Fruit fly (Drosophila melanogaster): ENCODE data around the gene Pde1c.

Pde1c gene

dm6 chr2L:11836943-11837342 lies 91.4 kb downstream of the Pde1c start, which contains the start of gene Sfp33A4:
TSS of gene Sfp33A4 (plus strand) at chr2L:11837243.
- TF ChIP-seq jim (GFP tag; optimal IDR thresholded peaks at IDR 0.05): no peak
- no peak for TF ChIP-seq CG32264 (GFP tag; optimal IDR thresholded peaks at IDR 0.05)
- TF ChIP-seq Jra (GFP tag; optimal IDR thresholded peaks at IDR 0.05): no peak

dm6 chr2L:11834308-11834707 lies 94.1 kb downstream of the Pde1c start, which contains the start of gene CG45012:
TSS of gene CG45012 (plus strand) at chr2L:11834608.
- TF ChIP-seq N (GFP tag; optimal IDR thresholded peaks at IDR 0.05) (no peak), psq (GFP tag; optimal IDR thresholded peaks at IDR 0.05) (no peak), ey (GFP tag; optimal IDR thresholded peaks at IDR 0.05) (no peak), rgr (GFP tag; optimal IDR thresholded peaks at IDR 0.05) (no peak), foxo (GFP tag; optimal IDR thresholded peaks at IDR 0.05) (no peak), jim (GFP tag; optimal IDR thresholded peaks at IDR 0.05) (no peak), Hr78 (GFP tag; optimal IDR thresholded peaks at IDR 0.05) (no peak), Rel (GFP tag; optimal IDR thresholded peaks at IDR 0.05) (no peak), Rel (tag; optimal IDR thresholded peaks at IDR 0.05) (no peak), Abd-B (GFP tag; optimal IDR thresholded peaks at IDR 0.05) (no peak), dsf (GFP tag; optimal IDR thresholded peaks at IDR 0.05; ENCODE audit: borderline replicate concordance) (no peak), brk (GFP tag; optimal IDR thresholded peaks at IDR 0.05) (no peak)

- TF ChIP-seq fru (GFP tag; optimal IDR thresholded peaks at IDR 0.05) (no peak), usp (GFP tag; optimal IDR thresholded peaks at IDR 0.05) (no peak), ey (GFP tag; optimal IDR thresholded peaks at IDR 0.05) (no peak), Hr83 (GFP tag; optimal IDR thresholded peaks at IDR 0.05; ENCODE audit: poor library complexity, severe bottlenecking) (no peak), sage (GFP tag; optimal IDR thresholded peaks at IDR 0.05) (no peak), OdsH (GFP tag; optimal IDR thresholded peaks at IDR 0.05) (no peak), CrebA (GFP tag; optimal IDR thresholded peaks at IDR 0.05; ENCODE audit: borderline replicate concordance) (no peak), Abd-B (GFP tag; optimal IDR thresholded peaks at IDR 0.05) (no peak), dsf (GFP tag; optimal IDR thresholded peaks at IDR 0.05; ENCODE audit: borderline replicate concordance) (no peak), Mio (GFP tag; optimal IDR thresholded peaks at IDR 0.05) (no peak), Hnf4 (GFP tag; optimal IDR thresholded peaks at IDR 0.05) (no peak), dmrt93B (GFP tag; optimal IDR thresholded peaks at IDR 0.05) (no peak), jim (GFP tag; optimal IDR thresholded peaks at IDR 0.05) (no peak), h (GFP tag; optimal IDR thresholded peaks at IDR 0.05) (no peak), sv (GFP tag; optimal IDR thresholded peaks at IDR 0.05) (no peak), psq (GFP tag; optimal IDR thresholded peaks at IDR 0.05) (no peak), Jra (GFP tag; optimal IDR thresholded peaks at IDR 0.05) (no peak), Vsx2 (GFP tag; optimal IDR thresholded peaks at IDR 0.05; ENCODE audit: partially characterized antibody) (no peak)
Measured at dm6 chr2L:11833786-11834185, 94.6 kb downstream of the Pde1c start, which contains the start of gene CG45011. TSS of gene CG45011 (plus strand) at chr2L:11834086.

DNA sequence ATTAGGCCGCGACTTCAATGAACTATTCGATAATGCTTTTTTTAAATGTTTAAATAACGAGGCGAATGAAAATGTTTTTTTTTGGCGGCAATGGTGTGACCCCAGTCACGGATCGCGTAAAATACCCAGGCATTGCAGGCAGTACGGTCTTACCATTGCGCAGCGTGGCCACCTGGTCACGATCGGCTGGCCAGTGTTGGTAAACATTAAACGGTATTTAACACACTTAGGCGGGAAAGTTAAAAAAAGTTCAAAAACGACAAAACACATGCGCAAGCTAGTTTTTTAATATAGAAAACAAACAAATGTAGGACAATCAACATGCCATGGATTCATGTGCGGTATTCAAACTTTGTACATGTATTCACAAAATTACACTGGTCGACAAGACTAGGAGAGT lies 99.1 kb downstream of the Pde1c start, which contains the start of gene esc:
esc (minus strand) TSS at position 129 of the 400 bp plus-strand sequence.
- TF ChIP-seq ey (GFP tag; optimal IDR thresholded peaks at IDR 0.05): peak; percentile 15
- peak in 1 of 2 experiments; percentile 58 for TF ChIP-seq foxo (GFP tag; optimal IDR thresholded peaks at IDR 0.05)
- no peak for TF ChIP-seq Vsx2 (GFP tag; optimal IDR thresholded peaks at IDR 0.05; ENCODE audit: partially characterized antibody)
- TF ChIP-seq h (GFP tag; optimal IDR thresholded peaks at IDR 0.05): peak; percentile 32
- no peak for TF ChIP-seq Jra (GFP tag; optimal IDR thresholded peaks at IDR 0.05)
- TF ChIP-seq fru (GFP tag; optimal IDR thresholded peaks at IDR 0.05): peak; percentile 3
- TF ChIP-seq jim (GFP tag; optimal IDR thresholded peaks at IDR 0.05): no peak
- TF ChIP-seq Sp1 (GFP tag; optimal IDR thresholded peaks at IDR 0.05): no peak
- TF ChIP-seq br (GFP tag; optimal IDR thresholded peaks at IDR 0.05): no peak
- no peak for TF ChIP-seq pan (optimal IDR thresholded peaks at IDR 0.05)
- peak; percentile 68 for TF ChIP-seq Hr83 (GFP tag; optimal IDR thresholded peaks at IDR 0.05; ENCODE audit: poor library complexity, severe bottlenecking)
- TF ChIP-seq psq (GFP tag; optimal IDR thresholded peaks at IDR 0.05): no peak

dm6 chr2L:11823470-11824162 lies 104.8 kb downstream of the Pde1c start:
- TF ChIP-seq rgr (GFP tag; optimal IDR thresholded peaks at IDR 0.05): no peak
- TF ChIP-seq OdsH (GFP tag; optimal IDR thresholded peaks at IDR 0.05): no peak
